Fruit fly (Drosophila melanogaster) whole organism, embryonic: ENCODE measurements around the gene Taf10.

Source experiments
- CG12104 ChIP-seq: fragments of 200-800 bp; sonication (Bioruptor generic); optimal IDR thresholded peaks from 3 replicates; lab custom pipeline; 2016; ENCODE audit warnings: missing biosample characterization, missing genetic modification characterization
- CG12299 ChIP-seq: fragments of 200-800 bp; sonication (Bioruptor generic); optimal IDR thresholded peaks from 2 replicates; lab custom pipeline; 2018; ENCODE audit warnings: missing biosample characterization, mild to moderate bottlenecking, missing genetic modification characterization
- CG13123 ChIP-seq: fragments of 200-800 bp; sonication (Bioruptor generic); optimal IDR thresholded peaks from 2 replicates; lab custom pipeline; 2016; ENCODE audit warnings: missing biosample characterization, missing genetic modification characterization
- CG13296 ChIP-seq: fragments of 200-800 bp; sonication (Bioruptor generic); optimal IDR thresholded peaks from 3 replicates; lab custom pipeline; 2018; ENCODE audit warnings: missing biosample characterization, mild to moderate bottlenecking, missing genetic modification characterization
- CG14667 ChIP-seq: fragments of 200-800 bp; sonication (Bioruptor generic); IDR thresholded peaks from 2 replicates; pipeline ENCODE4 v1.3.6; 2022; ENCODE audit warnings: missing biosample characterization, missing genetic modification characterization
- CG14860 ChIP-seq: fragments of 200-800 bp; sonication (Bioruptor generic); IDR thresholded peaks from 3 replicates; pipeline ENCODE4 v1.3.6; 2022; ENCODE audit warnings: missing biosample characterization, missing genetic modification characterization; ENCODE audit not compliant: partially characterized antibody
- CG14965 ChIP-seq: fragments of 200-800 bp; sonication (Bioruptor generic); optimal IDR thresholded peaks from 2 replicates; lab custom pipeline; 2016; ENCODE audit warnings: missing biosample characterization, missing genetic modification characterization, borderline replicate concordance
- CG15011 ChIP-seq: fragments of 200-800 bp; sonication (Bioruptor generic); optimal IDR thresholded peaks from 3 replicates; lab custom pipeline; 2018; ENCODE audit warnings: missing biosample characterization, mild to moderate bottlenecking, missing genetic modification characterization
- CG1602 ChIP-seq: fragments of 200-800 bp; sonication (Bioruptor generic); optimal IDR thresholded peaks from 3 replicates; lab custom pipeline; 2016; ENCODE audit warnings: missing biosample characterization, missing genetic modification characterization
- CG16863 ChIP-seq: fragments of 200-800 bp; sonication (Bioruptor generic); optimal IDR thresholded peaks from 3 replicates; lab custom pipeline; 2016; ENCODE audit warnings: missing biosample characterization, missing genetic modification characterization
- CG2875 ChIP-seq: fragments of 200-800 bp; sonication (Bioruptor generic); optimal IDR thresholded peaks from 2 replicates; lab custom pipeline; 2017; ENCODE audit warnings: missing biosample characterization, mild to moderate bottlenecking, missing genetic modification characterization, missing genetic modification reagents
- CG31441 ChIP-seq: fragments of 200-800 bp; sonication (Bioruptor generic); IDR thresholded peaks from 2 replicates; pipeline ENCODE4 v1.3.6; 2022; ENCODE audit warnings: missing biosample characterization, missing genetic modification characterization
- CG3281 ChIP-seq: fragments of 200-800 bp; sonication (Bioruptor generic); optimal IDR thresholded peaks from 3 replicates; lab custom pipeline; 2017; ENCODE audit warnings: missing biosample characterization, mild to moderate bottlenecking, missing genetic modification characterization
- CG5953 ChIP-seq: fragments of 200-800 bp; sonication (Bioruptor generic); IDR thresholded peaks from 2 replicates; pipeline ENCODE4 v1.3.6; 2022; ENCODE audit warnings: missing biosample characterization, missing genetic modification characterization
- CG6813 ChIP-seq: fragments of 200-800 bp; sonication (Bioruptor generic); optimal IDR thresholded peaks from 2 replicates; lab custom pipeline; 2017; ENCODE audit warnings: missing biosample characterization, missing genetic modification characterization, mild to moderate bottlenecking, moderate library complexity, missing genetic modification reagents
- CG7357 ChIP-seq: fragments of 200-800 bp; sonication (Bioruptor generic); IDR thresholded peaks from 3 replicates; pipeline ENCODE4 v1.3.6; 2022; ENCODE audit warnings: missing biosample characterization, missing genetic modification characterization
- CG7786 ChIP-seq: fragments of 200-800 bp; sonication (Bioruptor generic); optimal IDR thresholded peaks from 2 replicates; lab custom pipeline; 2016; ENCODE audit warnings: missing biosample characterization, missing genetic modification characterization
- CG7928 ChIP-seq: fragments of 200-800 bp; sonication (Bioruptor generic); optimal IDR thresholded peaks from 2 replicates; lab custom pipeline; 2017; ENCODE audit warnings: missing biosample characterization, mild to moderate bottlenecking, missing genetic modification characterization
- CG7963 ChIP-seq: fragments of 200-800 bp; sonication (Bioruptor generic); IDR thresholded peaks from 3 replicates; pipeline ENCODE4 v1.3.6; 2022; ENCODE audit warnings: missing biosample characterization, missing genetic modification characterization; ENCODE audit not compliant: partially characterized antibody
- CG8924 ChIP-seq: fragments of 200-800 bp; optimal IDR thresholded peaks from 3 replicates; lab custom pipeline; 2019; ENCODE audit warnings: missing biosample characterization, mild to moderate bottlenecking, missing genetic modification characterization, moderate library complexity
- CG9215 ChIP-seq: fragments of 200-800 bp; sonication (Bioruptor generic); IDR thresholded peaks from 2 replicates; pipeline ENCODE4 v1.3.6; 2022; ENCODE audit warnings: missing biosample characterization, missing genetic modification characterization
- Ets97D ChIP-seq: fragments of 200-800 bp; sonication (Bioruptor generic); optimal IDR thresholded peaks from 3 replicates; lab custom pipeline; 2016; ENCODE audit warnings: missing biosample characterization, missing genetic modification characterization
- Fer2 ChIP-seq: fragments of 200-800 bp; sonication (Bioruptor generic); optimal IDR thresholded peaks from 2 replicates; lab custom pipeline; 2018; ENCODE audit warnings: missing biosample characterization, mild to moderate bottlenecking, missing genetic modification characterization, moderate library complexity
- H2.0 ChIP-seq: fragments of 200-800 bp; sonication (Bioruptor generic); IDR thresholded peaks from 2 replicates; pipeline ENCODE4 v1.3.6; 2022; ENCODE audit warnings: missing biosample characterization, missing genetic modification characterization
- HLH54F ChIP-seq: fragments of 200-800 bp; sonication (Bioruptor generic); optimal IDR thresholded peaks from 3 replicates; lab custom pipeline; 2016; ENCODE audit warnings: missing biosample characterization, missing genetic modification characterization
- Hr51 ChIP-seq, 2 experiments: fragments of 200-800 bp; sonication (Bioruptor generic); optimal IDR thresholded peaks; 2 replicates in 1 of 2; 3 replicates in 1 of 2; lab custom pipeline; 2016 to 2018; ENCODE audit warnings: missing biosample characterization in 2 of 2, missing genetic modification characterization in 2 of 2, mild to moderate bottlenecking in 1 of 2, moderate library complexity in 1 of 2
- Lpt ChIP-seq: fragments of >200 bp; optimal IDR thresholded peaks from 2 replicates; lab custom pipeline; 2018; ENCODE audit warnings: missing biosample characterization, missing genetic modification characterization
- Med ChIP-seq: fragments of 200-800 bp; sonication (Bioruptor generic); peaks from one replicate; lab custom pipeline; 2016; ENCODE audit warnings: missing biosample characterization, missing genetic modification characterization, mild to moderate bottlenecking, inconsistent platforms, moderate library complexity
- Nf-YB ChIP-seq: fragments of 200-800 bp; sonication (Bioruptor generic); optimal IDR thresholded peaks from 3 replicates; lab custom pipeline; 2019; ENCODE audit warnings: missing biosample characterization, mild to moderate bottlenecking, missing genetic modification characterization, moderate library complexity
- Rfx ChIP-seq: fragments of 200-800 bp; sonication (Bioruptor generic); IDR thresholded peaks from 2 replicates; pipeline ENCODE4 v1.3.6; 2022; ENCODE audit warnings: missing biosample characterization, missing genetic modification characterization
- Ssrp ChIP-seq: fragments of 200-800 bp; sonication (Bioruptor generic); optimal IDR thresholded peaks from 2 replicates; lab custom pipeline; 2018; ENCODE audit warnings: missing biosample characterization, mild to moderate bottlenecking, missing genetic modification characterization, moderate library complexity
- TFAM ChIP-seq: fragments of 200-800 bp; sonication (Bioruptor generic); optimal IDR thresholded peaks from 2 replicates; lab custom pipeline; 2017; ENCODE audit warnings: missing biosample characterization, missing genetic modification characterization, inconsistent platforms
- Xbp1 ChIP-seq: fragments of 200-800 bp; sonication (Bioruptor generic); optimal IDR thresholded peaks from 3 replicates; lab custom pipeline; 2016; ENCODE audit warnings: missing biosample characterization, mild to moderate bottlenecking, missing genetic modification characterization
- ab ChIP-seq: fragments of 200-800 bp; sonication (Bioruptor generic); optimal IDR thresholded peaks from 2 replicates; lab custom pipeline; 2016; ENCODE audit warnings: missing biosample characterization, missing genetic modification characterization
- cg ChIP-seq: fragments of 200-800 bp; sonication (Bioruptor generic); optimal IDR thresholded peaks from 3 replicates; lab custom pipeline; 2019; ENCODE audit warnings: missing biosample characterization, mild to moderate bottlenecking, missing genetic modification characterization, moderate library complexity
- dan ChIP-seq: fragments of 200-800 bp; sonication (Bioruptor generic); IDR thresholded peaks from 2 replicates; pipeline ENCODE4 v1.3.6; 2022; ENCODE audit warnings: missing biosample characterization, missing genetic modification characterization
- dpn ChIP-seq, 2 experiments: fragments of 200-800 bp; sonication (Bioruptor generic); optimal IDR thresholded peaks; 3 replicates each; lab custom pipeline; 2016; ENCODE audit warnings: missing biosample characterization in 2 of 2, missing genetic modification characterization in 2 of 2
- gce ChIP-seq: fragments of 200-800 bp; sonication (Bioruptor generic); IDR thresholded peaks from 3 replicates; pipeline ENCODE4 v1.3.6; 2022; ENCODE audit warnings: missing biosample characterization, missing genetic modification characterization
- gsb-n ChIP-seq: fragments of 200-800 bp; sonication (Bioruptor generic); optimal IDR thresholded peaks from 3 replicates; lab custom pipeline; 2018; ENCODE audit warnings: missing biosample characterization, mild to moderate bottlenecking, missing genetic modification characterization
- insv ChIP-seq, 2 experiments: fragments of 200-800 bp; sonication (Bioruptor generic); optimal IDR thresholded peaks; 3 replicates each; lab custom pipeline; 2016 to 2018; ENCODE audit warnings: missing biosample characterization in 2 of 2, missing genetic modification characterization in 2 of 2
- jumu ChIP-seq: fragments of 200-800 bp; sonication (Bioruptor generic); optimal IDR thresholded peaks from 3 replicates; lab custom pipeline; 2016; ENCODE audit warnings: missing biosample characterization, missing genetic modification characterization
- kni ChIP-seq: fragments of 200-800 bp; sonication (Bioruptor generic); optimal IDR thresholded peaks from 3 replicates; lab custom pipeline; 2017; ENCODE audit warnings: mild to moderate bottlenecking, missing biosample characterization, missing genetic modification reagents, missing genetic modification characterization
- lab ChIP-seq: fragments of 200-800 bp; sonication (Bioruptor generic); optimal IDR thresholded peaks from 3 replicates; lab custom pipeline; 2017; ENCODE audit warnings: missing biosample characterization, missing genetic modification characterization, mild to moderate bottlenecking, moderate library complexity, missing genetic modification reagents
- maf-S ChIP-seq: fragments of 200-800 bp; sonication (Bioruptor generic); optimal IDR thresholded peaks from 2 replicates; lab custom pipeline; 2016; ENCODE audit warnings: missing biosample characterization, missing genetic modification characterization
- sc ChIP-seq, 3 experiments: fragments of >200 bp in 2 of 3; fragments of 200-800 bp in 1 of 3; sonication (Bioruptor generic) in 1 of 3; optimal IDR thresholded peaks; 2 replicates in 2 of 3; 3 replicates in 1 of 3; lab custom pipeline; 2017; ENCODE audit warnings: mild to moderate bottlenecking in 1 of 3, missing biosample characterization in 1 of 3, missing genetic modification characterization in 1 of 3, missing genetic modification reagents in 1 of 3
- scrt ChIP-seq: fragments of 200-800 bp; sonication (Bioruptor generic); optimal IDR thresholded peaks from 2 replicates; lab custom pipeline; 2018; ENCODE audit warnings: missing biosample characterization, mild to moderate bottlenecking, missing genetic modification characterization, moderate library complexity
- tgo ChIP-seq: fragments of 200-800 bp; sonication (Bioruptor generic); IDR thresholded peaks from 3 replicates; pipeline ENCODE4 v1.3.6; 2022; ENCODE audit warnings: missing biosample characterization, missing genetic modification characterization
- tio ChIP-seq: fragments of 200-800 bp; sonication (Bioruptor generic); optimal IDR thresholded peaks from 2 replicates; lab custom pipeline; 2017; ENCODE audit warnings: missing biosample characterization, missing genetic modification characterization, inconsistent platforms
- toy ChIP-seq: fragments of 200-800 bp; sonication (Bioruptor generic); IDR thresholded peaks from 2 replicates; pipeline ENCODE4 v1.3.6; 2022; ENCODE audit warnings: missing biosample characterization, missing genetic modification characterization
- tup ChIP-seq: fragments of 200-800 bp; sonication (Bioruptor generic); optimal IDR thresholded peaks from 2 replicates; lab custom pipeline; 2016; ENCODE audit warnings: missing biosample characterization, mild to moderate bottlenecking, missing genetic modification characterization, moderate library complexity

Gene Taf10

DNA sequence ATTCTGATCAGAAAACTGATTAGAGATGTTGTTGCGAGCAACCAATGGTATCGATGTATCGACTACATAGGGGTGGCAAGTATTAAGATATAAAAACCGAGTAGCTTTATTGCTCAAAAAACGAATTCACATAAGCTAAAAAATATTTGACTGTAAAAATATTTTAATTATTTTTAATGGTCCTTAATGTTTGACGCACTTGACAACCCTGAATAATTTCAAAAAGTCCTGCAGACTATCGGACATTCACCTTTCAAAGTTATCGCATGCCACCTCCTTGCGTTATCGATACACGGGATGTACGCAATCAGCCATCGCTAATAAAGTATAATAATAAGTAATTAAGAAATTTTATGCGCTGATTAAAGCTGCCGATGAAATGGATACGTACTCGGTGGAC lies 8.0 kb upstream of the Taf10 start, which contains the start of the genes HemK2, Snapin and Tnpo-SR (continued):
- TF ChIP-seq sc (optimal IDR thresholded peaks at IDR 0.05; lab: Kevin White, UChicago), result no peak
- TF ChIP-seq sc (GFP tag; optimal IDR thresholded peaks at IDR 0.05; lab: Kevin White, UChicago), result peak; percentile 71
- peak; percentile 94 for TF ChIP-seq Xbp1 (GFP tag; lab: Kevin White, UChicago)
- peak; percentile 82 for TF ChIP-seq kni (GFP tag; lab: Kevin White, UChicago)
- peak; percentile 83 to 99 for TF ChIP-seq insv (GFP tag; optimal IDR thresholded peaks at IDR 0.05; lab: Kevin White, UChicago)
- peak; percentile 98 for TF ChIP-seq Med (GFP tag; lab: Kevin White, UChicago)
- TF ChIP-seq CG1602 (GFP tag; lab: Kevin White, UChicago), result peak; percentile 92
- TF ChIP-seq CG8924, result peak; percentile 92
- TF ChIP-seq CG7786, result peak; percentile 82
- TF ChIP-seq CG12104 (GFP tag; lab: Kevin White, UChicago), result peak; percentile 91
- peak; percentile 89 for TF ChIP-seq CG13296 (GFP tag; lab: Kevin White, UChicago)
- peak; percentile 67 for TF ChIP-seq CG7928 (GFP tag; lab: Kevin White, UChicago)
- TF ChIP-seq gce (GFP tag; lab: Robert Waterston, UW), result peak; percentile 85; the same call in 1 of the 3 replicates
- TF ChIP-seq CG13123, result peak; percentile 82
- peak; percentile 79 for TF ChIP-seq CG5953 (GFP tag; lab: Robert Waterston, UW)
- TF ChIP-seq CG31441 (GFP tag; lab: Robert Waterston, UW), result peak; percentile 94
- peak; percentile 92 for TF ChIP-seq Ssrp (tag; lab: Kevin White, UChicago)
- TF ChIP-seq Nf-YB (GFP tag; lab: Kevin White, UChicago), result peak; percentile 68
- TF ChIP-seq CG16863 (GFP tag; lab: Kevin White, UChicago), result peak; percentile 92
- TF ChIP-seq HLH54F (GFP tag; lab: Kevin White, UChicago), result peak; percentile 86
- peak; percentile 63 for TF ChIP-seq ab (GFP tag; lab: Kevin White, UChicago)
- TF ChIP-seq CG2875, result peak; percentile 74
- peak; percentile 80 for TF ChIP-seq tup (GFP tag; lab: Kevin White, UChicago)
- TF ChIP-seq CG14860 (GFP tag; lab: Robert Waterston, UW), result peak; percentile 93
- TF ChIP-seq CG15011 (GFP tag; lab: Kevin White, UChicago), result peak; percentile 69
- peak; percentile 72 for TF ChIP-seq CG7963 (GFP tag; lab: Robert Waterston, UW)
- TF ChIP-seq CG7357, result peak; percentile 77
- TF ChIP-seq Lpt (GFP tag; lab: Kevin White, UChicago), result no peak
- TF ChIP-seq CG14965 (GFP tag; lab: Kevin White, UChicago), result no peak
- TF ChIP-seq CG3281 (GFP tag; lab: Kevin White, UChicago), result peak; percentile 87
- peak; percentile 95 for TF ChIP-seq tgo (GFP tag; lab: Robert Waterston, UW)
- TF ChIP-seq jumu (GFP tag; lab: Kevin White, UChicago), result peak; percentile 85
- TF ChIP-seq H2.0 (GFP tag; lab: Robert Waterston, UW), result peak; percentile 93
- TF ChIP-seq toy (GFP tag; lab: Robert Waterston, UW), result peak; percentile 81
- peak; percentile 97 for TF ChIP-seq Rfx
- TF ChIP-seq gsb-n (tag; lab: Kevin White, UChicago), result peak; percentile 87
- no peak for TF ChIP-seq cg
- no peak for TF ChIP-seq TFAM (GFP tag; lab: Kevin White, UChicago)
- no peak for TF ChIP-seq tio (GFP tag; lab: Kevin White, UChicago)
- TF ChIP-seq CG12299, result peak; percentile 90
- TF ChIP-seq Hr51 (GFP tag; optimal IDR thresholded peaks at IDR 0.05; lab: Kevin White, UChicago), result peak; percentile 85
- peak; percentile 91 for TF ChIP-seq Fer2 (tag; lab: Kevin White, UChicago)
- peak; percentile 84 to 92 for TF ChIP-seq dpn (GFP tag; optimal IDR thresholded peaks at IDR 0.05; lab: Kevin White, UChicago)
- TF ChIP-seq CG6813 (GFP tag; lab: Kevin White, UChicago), result peak; percentile 73
- TF ChIP-seq maf-S (GFP tag; lab: Kevin White, UChicago), result peak; percentile 84
- peak; percentile 82 for TF ChIP-seq Ets97D (GFP tag; lab: Kevin White, UChicago)
- TF ChIP-seq dan (GFP tag; lab: Robert Waterston, UW), result no peak; the same call in 1 of the 2 replicates
- peak; percentile 90 for TF ChIP-seq CG14667 (GFP tag; lab: Robert Waterston, UW)
- TF ChIP-seq CG9215 (GFP tag; lab: Robert Waterston, UW), result peak; percentile 93
- TF ChIP-seq scrt (GFP tag; lab: Kevin White, UChicago), result peak; percentile 79
- TF ChIP-seq lab (GFP tag; lab: Kevin White, UChicago), result peak; percentile 94
